Worm (Caenorhabditis elegans) whole organism, early embryonic: Measurements from ENCODE around the gene srh-255.

Experiments used
- F13C5.2 ChIP-seq: sonication (generic microtip); optimal IDR thresholded peaks from 2 replicates; lab custom pipeline; 2017; ENCODE audit warnings: mild to moderate bottlenecking, missing genetic modification characterization, inconsistent platforms, missing compliant biosample characterization
- ceh-13 ChIP-seq: fragments of 200-800 bp; sonication (Bioruptor generic); optimal IDR thresholded peaks from 2 replicates; lab custom pipeline; 2018; ENCODE audit warnings: mild to moderate bottlenecking, missing genetic modification characterization, missing compliant biosample characterization
- scrt-1 ChIP-seq: fragments of 200-800 bp; sonication (Bioruptor generic); IDR thresholded peaks from 2 replicates; pipeline ENCODE4 v1.3.6; 2022; ENCODE audit warnings: missing genetic modification characterization, missing compliant biosample characterization

DNA sequence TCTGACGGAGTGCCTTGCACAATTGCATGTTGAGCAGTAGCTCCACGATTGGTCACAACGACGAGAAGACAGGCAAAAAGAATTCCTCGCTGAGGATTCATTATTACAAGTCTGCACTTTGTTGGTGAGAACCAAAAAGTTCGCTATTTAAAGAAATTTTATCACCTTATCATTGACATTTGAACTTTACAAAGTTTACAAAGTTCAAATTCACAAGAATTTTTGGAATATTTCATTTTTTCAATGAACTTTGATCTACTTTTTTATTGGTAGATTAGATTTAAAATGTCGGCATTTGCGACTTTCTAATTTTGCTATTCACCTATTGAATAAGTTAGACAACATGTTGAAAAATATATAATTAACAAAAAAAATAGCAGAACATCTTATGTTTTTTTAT lies 38.5 kb upstream of the srh-255 start, which contains the start of gene F49H6.15:
- TF ChIP-seq F13C5.2 (no peak), ceh-13 (GFP tag; lab: Kevin White, UChicago) (no peak), scrt-1 (no peak)
